Worm (Caenorhabditis elegans) whole organism, L4 larva: ENCODE measurements around the gene srh-148.

ENCODE experiments used
- D1046.2 ChIP-seq: fragments of 200-800 bp; sonication (Bioruptor generic); IDR thresholded peaks from 2 replicates; pipeline ENCODE4 v1.3.6; 2022; ENCODE audit warnings: missing genetic modification characterization, missing compliant biosample characterization
- F10B5.3 ChIP-seq: sonication (generic microtip); optimal IDR thresholded peaks from 2 replicates; lab custom pipeline; 2016; ENCODE audit warnings: mild to moderate bottlenecking, missing genetic modification characterization, missing compliant biosample characterization
- F49E8.2 ChIP-seq: sonication (generic microtip); optimal IDR thresholded peaks from 2 replicates; lab custom pipeline; 2016; ENCODE audit warnings: missing compliant biosample characterization, mild to moderate bottlenecking, missing genetic modification characterization, borderline replicate concordance
- T20F7.1 ChIP-seq: fragments of 200-800 bp; sonication (Bioruptor generic); optimal IDR thresholded peaks from 2 replicates; lab custom pipeline; 2018; ENCODE audit warnings: mild to moderate bottlenecking, missing genetic modification characterization, missing compliant biosample characterization
- Y105C5A.15 ChIP-seq: fragments of 200-800 bp; sonication (Bioruptor generic); IDR thresholded peaks from 2 replicates; pipeline ENCODE4 v1.3.6; 2022; ENCODE audit warnings: missing genetic modification characterization, missing compliant biosample characterization
- Y5F2A.4 ChIP-seq: fragments of 200-800 bp; sonication (Bioruptor generic); optimal IDR thresholded peaks from 2 replicates; lab custom pipeline; 2018; ENCODE audit warnings: mild to moderate bottlenecking, missing genetic modification characterization, missing compliant biosample characterization
- Y75B8A.6 ChIP-seq: fragments of 200-800 bp; sonication (Bioruptor generic); IDR thresholded peaks from 2 replicates; pipeline ENCODE4 v1.3.6; 2022; ENCODE audit warnings: missing genetic modification reagents, missing genetic modification characterization, missing compliant biosample characterization
- aly-2 ChIP-seq: sonication (generic microtip); optimal IDR thresholded peaks from 2 replicates; lab custom pipeline; 2018; ENCODE audit warnings: missing biosample characterization, missing genetic modification characterization
- attf-4 ChIP-seq: sonication (generic microtip); optimal IDR thresholded peaks from 3 replicates; lab custom pipeline; 2017; ENCODE audit warnings: missing biosample characterization, missing genetic modification characterization
- ceh-62 ChIP-seq: sonication (generic microtip); optimal IDR thresholded peaks from 2 replicates; lab custom pipeline; 2017; ENCODE audit warnings: missing biosample characterization, missing genetic modification characterization
- ces-1 ChIP-seq: fragments of 150-350 bp; sonication (generic microtip); optimal IDR thresholded peaks from 4 replicates; lab custom pipeline; 2014; ENCODE audit warnings: missing biosample characterization, missing genetic modification reagents, missing genetic modification characterization
- cey-2 ChIP-seq: sonication (generic microtip); optimal IDR thresholded peaks from 3 replicates; lab custom pipeline; 2017; ENCODE audit warnings: missing genetic modification characterization, mild to moderate bottlenecking, missing compliant biosample characterization, antibody characterized with exemption, borderline replicate concordance; ENCODE audit not compliant: insufficient read depth
- daf-16 ChIP-seq, 3 experiments: sonication (generic microtip); optimal IDR thresholded peaks; 2 replicates each; lab custom pipeline; 2016 to 2017; ENCODE audit warnings: missing genetic modification characterization in 3 of 3, missing genetic modification reagents in 3 of 3, mild to moderate bottlenecking in 2 of 3, missing compliant biosample characterization in 2 of 3, missing biosample characterization in 1 of 3, moderate library complexity in 1 of 3
- daf-19 ChIP-seq: fragments of 200-800 bp; sonication (Bioruptor generic); conservative IDR thresholded peaks from 2 replicates; pipeline ENCODE4 v1.3.6; 2022; ENCODE audit warnings: missing genetic modification characterization, missing compliant biosample characterization
- daf-8 ChIP-seq: fragments of 200-800 bp; sonication (Bioruptor generic); IDR thresholded peaks from 2 replicates; pipeline ENCODE4 v1.3.6; 2022; ENCODE audit warnings: missing genetic modification characterization, missing compliant biosample characterization
- dmd-8 ChIP-seq: fragments of 200-800 bp; sonication (Bioruptor generic); IDR thresholded peaks from 2 replicates; pipeline ENCODE4 v1.3.6; 2022; ENCODE audit warnings: missing genetic modification characterization, missing compliant biosample characterization
- dmd-9 ChIP-seq: fragments of 200-800 bp; sonication (Bioruptor generic); IDR thresholded peaks from 2 replicates; pipeline ENCODE4 v1.3.6; 2022; ENCODE audit warnings: missing genetic modification reagents, missing genetic modification characterization, missing compliant biosample characterization
- dpl-1 ChIP-seq: fragments of 150-350 bp; optimal IDR thresholded peaks from 2 replicates; lab custom pipeline; 2014; ENCODE audit warnings: missing biosample characterization, missing genetic modification reagents, missing genetic modification characterization
- fos-1 ChIP-seq: fragments of 150-350 bp; optimal IDR thresholded peaks from 2 replicates; lab custom pipeline; 2014; ENCODE audit warnings: missing biosample characterization, missing genetic modification characterization
- hlh-30 ChIP-seq: sonication (generic microtip); optimal IDR thresholded peaks from 2 replicates; lab custom pipeline; 2017; ENCODE audit warnings: antibody characterized with exemption, mild to moderate bottlenecking, missing genetic modification characterization, missing compliant biosample characterization; ENCODE audit not compliant: insufficient read depth
- jun-1 ChIP-seq: fragments of 150-350 bp; optimal IDR thresholded peaks from 2 replicates; lab custom pipeline; 2014; ENCODE audit warnings: missing biosample characterization, missing genetic modification reagents, missing genetic modification characterization
- lin-1 ChIP-seq: fragments of 200-800 bp; sonication (Bioruptor generic); IDR thresholded peaks from 2 replicates; pipeline ENCODE4 v1.3.6; 2022; ENCODE audit warnings: missing genetic modification reagents, missing genetic modification characterization, missing compliant biosample characterization
- lin-13 ChIP-seq: fragments of 150-350 bp; optimal IDR thresholded peaks from 2 replicates; lab custom pipeline; 2014; ENCODE audit warnings: missing biosample characterization, missing genetic modification reagents, missing genetic modification characterization
- lin-29 ChIP-seq: fragments of 200-800 bp; sonication (Bioruptor generic); IDR thresholded peaks from 2 replicates; pipeline ENCODE4 v1.3.6; 2022; ENCODE audit warnings: missing genetic modification reagents, missing genetic modification characterization, missing compliant biosample characterization
- lin-39 ChIP-seq: fragments of 150-350 bp; optimal IDR thresholded peaks from 2 replicates; lab custom pipeline; 2014; ENCODE audit warnings: missing biosample characterization, missing genetic modification reagents, missing genetic modification characterization
- mdt-29 ChIP-seq: fragments of 200-800 bp; sonication (Bioruptor generic); IDR thresholded peaks from 2 replicates; pipeline ENCODE4 v1.3.6; 2022; ENCODE audit warnings: missing genetic modification reagents, missing genetic modification characterization, missing compliant biosample characterization
- mes-2 ChIP-seq: sonication (generic microtip); optimal IDR thresholded peaks from 2 replicates; lab custom pipeline; 2016; ENCODE audit warnings: missing genotype, mild to moderate bottlenecking, missing genetic modification characterization, missing compliant biosample characterization; ENCODE audit not compliant: poor library complexity, severe bottlenecking
- nhr-11 ChIP-seq: fragments of 150-350 bp; optimal IDR thresholded peaks from 2 replicates; lab custom pipeline; 2014; ENCODE audit warnings: missing biosample characterization, missing genetic modification characterization
- nhr-111 ChIP-seq: fragments of 200-800 bp; sonication (Bioruptor generic); optimal IDR thresholded peaks from 2 replicates; lab custom pipeline; 2018; ENCODE audit warnings: mild to moderate bottlenecking, missing genetic modification characterization, missing compliant biosample characterization
- nhr-28 ChIP-seq: fragments of 150-350 bp; optimal IDR thresholded peaks from 2 replicates; lab custom pipeline; 2014; ENCODE audit warnings: missing biosample characterization, missing genetic modification characterization
- nhr-42 ChIP-seq: fragments of 200-800 bp; sonication (Bioruptor generic); IDR thresholded peaks from 2 replicates; pipeline ENCODE4 v1.3.6; 2022; ENCODE audit warnings: missing genetic modification characterization, missing compliant biosample characterization
- nhr-48 ChIP-seq: sonication (generic microtip); optimal IDR thresholded peaks from 2 replicates; lab custom pipeline; 2016; ENCODE audit warnings: mild to moderate bottlenecking, missing genetic modification characterization, missing compliant biosample characterization
- saeg-2 ChIP-seq: fragments of 200-800 bp; sonication (Bioruptor generic); IDR thresholded peaks from 2 replicates; pipeline ENCODE4 v1.3.6; 2022; ENCODE audit warnings: missing genetic modification reagents, missing genetic modification characterization, missing compliant biosample characterization
- tra-1 ChIP-seq: fragments of 200-800 bp; sonication (Bioruptor generic); IDR thresholded peaks from 2 replicates; pipeline ENCODE4 v1.3.6; 2022; ENCODE audit warnings: missing genetic modification reagents, missing genetic modification characterization, missing compliant biosample characterization
- unc-130 ChIP-seq: sonication (generic microtip); optimal IDR thresholded peaks from 2 replicates; lab custom pipeline; 2016; ENCODE audit warnings: missing genetic modification reagents, missing genetic modification characterization, missing compliant biosample characterization
- unc-62 ChIP-seq, 3 experiments: fragments of 150-350 bp in 1 of 3; sonication (generic microtip); optimal IDR thresholded peaks in 2 of 3; peaks in 1 of 3; 1 replicate in 1 of 3; 2 replicates in 2 of 3; lab custom pipeline; 2014 to 2017; ENCODE audit warnings: missing biosample characterization in 3 of 3, missing genetic modification characterization in 3 of 3, missing genetic modification reagents in 3 of 3, missing genotype in 1 of 3
- zip-11 ChIP-seq: fragments of 200-800 bp; sonication (Bioruptor generic); IDR thresholded peaks from 2 replicates; pipeline ENCODE4 v1.3.6; 2022; ENCODE audit warnings: missing genetic modification characterization, missing compliant biosample characterization
- zip-2 ChIP-seq: fragments of 150-350 bp; optimal IDR thresholded peaks from 2 replicates; lab custom pipeline; 2014; ENCODE audit warnings: missing biosample characterization, missing genetic modification characterization
- ztf-11 ChIP-seq: fragments of 150-350 bp; optimal IDR thresholded peaks from 2 replicates; lab custom pipeline; 2014; ENCODE audit warnings: missing biosample characterization, missing genetic modification characterization

srh-148 gene

DNA sequence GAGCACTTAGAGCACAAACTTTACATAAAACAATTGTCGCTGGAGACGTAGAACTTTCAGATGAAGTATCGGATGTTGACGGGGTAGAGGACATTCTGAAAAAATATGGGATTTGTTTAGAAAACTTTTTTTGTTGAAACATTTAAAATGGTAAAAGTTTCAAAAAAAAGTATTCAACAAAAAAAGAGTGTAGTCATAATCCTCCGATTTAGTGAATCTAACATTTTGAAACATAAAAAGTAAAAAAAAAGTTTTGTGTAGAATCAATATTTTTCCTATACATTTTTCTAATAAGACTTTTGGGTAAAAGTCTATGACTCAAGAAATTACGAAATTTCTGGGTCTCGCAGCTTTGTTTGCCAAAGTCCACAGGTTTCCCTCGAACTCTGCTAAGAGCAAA lies 38.5 kb upstream of the srh-148 start, which contains the start of gene nhr-213:
TSS of gene nhr-213 (minus strand) at position 101 of the 400 bp plus-strand sequence.
- TF ChIP-seq zip-11 (GFP tag; lab: Robert Waterston, UW) (no peak), ztf-11 (tag; lab: Kevin White, UChicago) (no peak), Y5F2A.4 (GFP tag; lab: Kevin White, UChicago) (no peak), dmd-9 (GFP tag; lab: Robert Waterston, UW) (no peak), tra-1 (GFP tag; lab: Robert Waterston, UW) (no peak), aly-2 (tag; lab: Kevin White, UChicago) (no peak), mes-2 (tag; lab: Kevin White, UChicago) (no peak), hlh-30 (no peak), lin-1 (GFP tag; lab: Robert Waterston, UW) (no peak), nhr-111 (no peak), unc-62 (GFP tag; optimal IDR thresholded peaks at IDR 0.05 in 1 of 2; lab: Kevin White, UChicago) (no peak), unc-62 (tag; optimal IDR thresholded peaks at IDR 0.05; lab: Kevin White, UChicago) (no peak), F10B5.3 (tag; lab: Kevin White, UChicago) (no peak), cey-2 (tag; lab: Kevin White, UChicago) (no peak), Y75B8A.6 (no peak), nhr-28 (no peak), lin-39 (tag; lab: Kevin White, UChicago) (no peak), T20F7.1 (GFP tag; lab: Kevin White, UChicago) (no peak), dmd-8 (GFP tag; lab: Robert Waterston, UW) (no peak), Y105C5A.15 (no peak)

DNA sequence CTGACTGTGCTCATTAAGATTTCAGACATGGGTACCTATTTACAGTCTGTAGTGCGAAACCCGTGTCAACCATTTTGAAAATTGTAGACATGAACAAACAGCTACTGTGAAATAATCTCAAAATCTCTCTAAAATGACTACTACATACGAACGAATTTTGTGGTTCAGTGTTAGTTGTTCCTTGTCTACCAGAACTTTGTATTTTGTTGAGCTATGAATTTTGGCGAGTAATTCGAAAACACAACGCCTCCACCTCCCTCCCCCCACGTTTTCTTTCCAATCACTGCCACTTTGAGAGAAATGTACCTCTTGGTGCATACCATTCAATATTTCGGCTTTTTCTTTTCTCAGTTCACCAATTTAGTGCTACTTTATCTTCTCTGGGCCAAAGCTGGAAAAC lies 34.5 kb upstream of the srh-148 start, which contains the start of gene T06C12.11:
TSS of gene T06C12.11 (plus strand) at position 301 of the 400 bp plus-strand sequence.
- no peak for TF ChIP-seq nhr-42 (GFP tag; lab: Robert Waterston, UW)
- TF ChIP-seq fos-1 (tag; lab: Kevin White, UChicago) = no peak
- no peak for TF ChIP-seq zip-2
- TF ChIP-seq dpl-1 (GFP tag; lab: Kevin White, UChicago) = no peak
- TF ChIP-seq saeg-2 (GFP tag; lab: Robert Waterston, UW) = no peak
- TF ChIP-seq nhr-111 = no peak
- TF ChIP-seq D1046.2 (GFP tag; lab: Robert Waterston, UW) = no peak
- TF ChIP-seq nhr-48 (tag; lab: Kevin White, UChicago) = no peak
- no peak for TF ChIP-seq daf-16 (GFP tag; optimal IDR thresholded peaks at IDR 0.05; lab: Kevin White, UChicago)
- TF ChIP-seq daf-16 (tag; optimal IDR thresholded peaks at IDR 0.05; lab: Kevin White, UChicago) = no peak
- TF ChIP-seq daf-8 = no peak
- no peak for TF ChIP-seq unc-62 (GFP tag; optimal IDR thresholded peaks at IDR 0.05 in 1 of 2; lab: Kevin White, UChicago)
- TF ChIP-seq unc-62 (tag; optimal IDR thresholded peaks at IDR 0.05; lab: Kevin White, UChicago) = no peak
- TF ChIP-seq F49E8.2 (tag; lab: Kevin White, UChicago) = no peak

DNA sequence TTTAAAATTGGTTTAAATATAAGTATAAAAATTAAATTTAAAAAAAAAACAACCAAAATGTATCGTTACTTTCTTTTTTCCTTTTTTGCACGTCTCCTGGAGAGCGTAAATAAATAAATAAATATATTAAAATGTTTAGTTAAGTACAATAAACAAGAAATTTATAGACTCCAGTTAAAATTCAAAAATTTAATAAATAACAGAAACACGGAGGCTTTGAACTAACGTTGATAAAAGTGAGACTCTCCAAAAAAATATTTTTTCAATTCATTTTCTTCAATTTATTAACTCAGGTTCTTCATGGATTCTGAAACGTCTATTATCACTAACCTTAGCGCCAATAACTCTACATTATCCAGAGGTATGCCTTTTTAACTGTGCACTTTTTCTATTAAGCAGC lies 33.6 kb upstream of the srh-148 start, which contains the start of gene T06C12.12:
TSS of gene T06C12.12 (plus strand) at position 301 of the 400 bp plus-strand sequence.
- TF ChIP-seq lin-29 = no peak
- no peak for TF ChIP-seq ces-1
- no peak for TF ChIP-seq dmd-8 (GFP tag; lab: Robert Waterston, UW)
- TF ChIP-seq unc-130 (GFP tag; lab: Kevin White, UChicago) = no peak
- no peak for TF ChIP-seq jun-1 (tag; lab: Kevin White, UChicago)
- TF ChIP-seq nhr-11 = no peak
- TF ChIP-seq attf-4 (tag; lab: Kevin White, UChicago) = no peak
- no peak for TF ChIP-seq ceh-62 (tag; lab: Kevin White, UChicago)
- TF ChIP-seq mdt-29 (GFP tag; lab: Robert Waterston, UW) = no peak
- no peak for TF ChIP-seq T20F7.1 (GFP tag; lab: Kevin White, UChicago)
- TF ChIP-seq lin-13 = no peak
- no peak for TF ChIP-seq daf-19 (GFP tag; lab: Robert Waterston, UW)
- TF ChIP-seq ztf-11 (tag; lab: Kevin White, UChicago) = no peak
- no peak for TF ChIP-seq nhr-28
